Worm (Caenorhabditis elegans) whole organism, late embryonic: ENCODE results near the gene vps-18.

Experiments
- K02D7.2 ChIP-seq: sonication (generic microtip); optimal IDR thresholded peaks from 2 replicates; lab custom pipeline; 2017; ENCODE audit warnings: mild to moderate bottlenecking, missing genetic modification characterization, missing compliant biosample characterization
- T23F11.4 ChIP-seq: fragments of 200-800 bp; sonication (Bioruptor generic); optimal IDR thresholded peaks from 2 replicates; lab custom pipeline; 2018; ENCODE audit warnings: mild to moderate bottlenecking, missing genetic modification characterization, missing compliant biosample characterization
- ceh-2 ChIP-seq: sonication (generic microtip); optimal IDR thresholded peaks from 2 replicates; lab custom pipeline; 2016; ENCODE audit warnings: missing genotype, missing genetic modification characterization, missing compliant biosample characterization
- ceh-24 ChIP-seq: sonication (generic microtip); optimal IDR thresholded peaks from 2 replicates; lab custom pipeline; 2016; ENCODE audit warnings: mild to moderate bottlenecking, missing genetic modification characterization, missing compliant biosample characterization
- ceh-6 ChIP-seq: fragments of 200-800 bp; sonication (Bioruptor generic); optimal IDR thresholded peaks from 2 replicates; lab custom pipeline; 2018; ENCODE audit warnings: mild to moderate bottlenecking, missing genetic modification characterization, missing compliant biosample characterization
- dve-1 ChIP-seq: sonication (generic microtip); optimal IDR thresholded peaks from 2 replicates; lab custom pipeline; 2017; ENCODE audit warnings: antibody characterized with exemption, mild to moderate bottlenecking, missing genetic modification characterization, missing compliant biosample characterization
- elt-2 ChIP-seq: sonication (generic microtip); optimal IDR thresholded peaks from 2 replicates; lab custom pipeline; 2016; ENCODE audit warnings: missing genetic modification reagents, missing genetic modification characterization, missing compliant biosample characterization
- fax-1 ChIP-seq: sonication (generic microtip); optimal IDR thresholded peaks from 2 replicates; lab custom pipeline; 2016; ENCODE audit warnings: missing genotype, missing genetic modification characterization, missing compliant biosample characterization
- fkh-10 ChIP-seq: fragments of 150-350 bp; optimal IDR thresholded peaks from 2 replicates; lab custom pipeline; 2014; ENCODE audit warnings: missing biosample characterization, missing genetic modification reagents, missing genetic modification characterization
- nfya-1 ChIP-seq: sonication (generic microtip); optimal IDR thresholded peaks from 2 replicates; lab custom pipeline; 2017; ENCODE audit warnings: missing genetic modification characterization, mild to moderate bottlenecking, missing compliant biosample characterization, antibody characterized with exemption, moderate library complexity
- pag-3 ChIP-seq: sonication (generic microtip); optimal IDR thresholded peaks from 2 replicates; lab custom pipeline; 2016; ENCODE audit warnings: missing compliant biosample characterization, missing genetic modification characterization, borderline replicate concordance
- pqm-1 ChIP-seq: sonication (generic microtip); optimal IDR thresholded peaks from 2 replicates; lab custom pipeline; 2016; ENCODE audit warnings: missing genetic modification characterization, missing compliant biosample characterization
- ref-2 ChIP-seq: sonication (generic microtip); optimal IDR thresholded peaks from 2 replicates; lab custom pipeline; 2016; ENCODE audit warnings: missing genetic modification characterization, missing compliant biosample characterization
- tbx-7 ChIP-seq: sonication (generic microtip); optimal IDR thresholded peaks from 2 replicates; lab custom pipeline; 2016; ENCODE audit warnings: missing genotype, missing genetic modification characterization, missing compliant biosample characterization

vps-18 gene

ce11 chrII:4517254-4517653 lies 56.3 kb downstream of the vps-18 start:
- TF ChIP-seq ceh-6 (GFP tag; lab: Kevin White, UChicago) (no peak), nfya-1 (tag; lab: Kevin White, UChicago) (no peak), K02D7.2 (tag; lab: Kevin White, UChicago) (no peak), pag-3 (no peak), fkh-10 (GFP tag; lab: Kevin White, UChicago) (no peak), tbx-7 (no peak), pqm-1 (tag; lab: Kevin White, UChicago) (no peak), fax-1 (tag; lab: Kevin White, UChicago) (no peak), ceh-2 (tag; lab: Kevin White, UChicago) (no peak), dve-1 (no peak), ref-2 (tag; lab: Kevin White, UChicago) (no peak), ceh-24 (no peak), elt-2 (tag; lab: Kevin White, UChicago) (no peak), T23F11.4 (GFP tag; lab: Kevin White, UChicago) (no peak)
